Worm (Caenorhabditis elegans): ENCODE data around the gene Y66D12A.16.

Y66D12A.16 gene

ce11 chrIII:11510826-11511225 lies 12.5 kb upstream of the Y66D12A.16 start:
- TF ChIP-seq crh-2 (tag; optimal IDR thresholded peaks at IDR 0.05), result no peak
- TF ChIP-seq sem-4 (tag; optimal IDR thresholded peaks at IDR 0.05), result no peak
- TF ChIP-seq ztf-4 (tag; optimal IDR thresholded peaks at IDR 0.05), result no peak
- TF ChIP-seq nhr-12 (tag; optimal IDR thresholded peaks at IDR 0.05), result no peak
- TF ChIP-seq ztf-11 (tag; optimal IDR thresholded peaks at IDR 0.05), result no peak
- TF ChIP-seq mdl-1 (tag; optimal IDR thresholded peaks at IDR 0.05), result no peak
- no peak for TF ChIP-seq dmd-4 (tag; optimal IDR thresholded peaks at IDR 0.05)
- no peak for TF ChIP-seq ZK546.5 (tag; optimal IDR thresholded peaks at IDR 0.05)
- no peak for TF ChIP-seq unc-55 (GFP tag; optimal IDR thresholded peaks at IDR 0.05)
- no peak for TF ChIP-seq elt-3 (tag; optimal IDR thresholded peaks at IDR 0.05)
- TF ChIP-seq nhr-6 (tag; optimal IDR thresholded peaks at IDR 0.05), result no peak
- TF ChIP-seq nhr-11 (tag; optimal IDR thresholded peaks at IDR 0.05), result no peak

- TF ChIP-seq F13H6.1 (tag; optimal IDR thresholded peaks at IDR 0.05) (no peak), unc-55 (GFP tag; optimal IDR thresholded peaks at IDR 0.05) (no peak), nhr-129 (tag; optimal IDR thresholded peaks at IDR 0.05) (no peak), sem-4 (tag; optimal IDR thresholded peaks at IDR 0.05) (no peak), blmp-1 (tag; optimal IDR thresholded peaks at IDR 0.05; ENCODE audit: insufficient read depth) (no peak), unc-62 (GFP tag; optimal IDR thresholded peaks at IDR 0.05) (no peak), lsy-2 (tag; optimal IDR thresholded peaks at IDR 0.05) (no peak)
These were observed 719 bp downstream of the Y66D12A.16 start for ce11 chrIII:11524073-11524472.

- TF ChIP-seq C34F6.9 (tag; optimal IDR thresholded peaks at IDR 0.05), result peak; percentile 5
- peak in 1 of 2 experiments; percentile 42 for TF ChIP-seq lsy-2 (tag; optimal IDR thresholded peaks at IDR 0.05)
- no peak for TF ChIP-seq ama-1 (optimal IDR thresholded peaks at IDR 0.05)
- TF ChIP-seq unc-55 (GFP tag; optimal IDR thresholded peaks at IDR 0.05), result peak; percentile 48
- peak; percentile 54 for TF ChIP-seq gmeb-1 (tag; optimal IDR thresholded peaks at IDR 0.05)
These were observed 3.0 kb downstream of the Y66D12A.16 start, which contains the start of gene xpb-1 for ce11 chrIII:11526396-11526795. xpb-1 (plus strand) TSS chrIII:11526657.

- TF ChIP-seq skn-1 (tag; optimal IDR thresholded peaks at IDR 0.05) (no peak), ztf-1 (GFP tag; conservative IDR thresholded peaks at IDR 0.05) (no peak), lin-13 (GFP tag; optimal IDR thresholded peaks at IDR 0.05) (no peak), blmp-1 (tag; optimal IDR thresholded peaks at IDR 0.05; ENCODE audit: insufficient read depth) (no peak), nhr-23 (tag; optimal IDR thresholded peaks at IDR 0.05) (no peak), egl-27 (tag; optimal IDR thresholded peaks at IDR 0.05) (no peak), ama-1 (optimal IDR thresholded peaks at IDR 0.05) (no peak), nhr-10 (tag; optimal IDR thresholded peaks at IDR 0.05) (no peak), aly-2 (tag; optimal IDR thresholded peaks at IDR 0.05) (no peak), zag-1 (tag; optimal IDR thresholded peaks at IDR 0.05) (no peak), nhr-11 (tag; optimal IDR thresholded peaks at IDR 0.05) (no peak), snpc-4 (tag; optimal IDR thresholded peaks at IDR 0.05) (no peak), nhr-25 (tag; optimal IDR thresholded peaks at IDR 0.05) (no peak), unc-39 (tag; optimal IDR thresholded peaks at IDR 0.05) (no peak)
These were observed 11.3 kb downstream of the Y66D12A.16 start, which contains the start of gene nrps-1 for ce11 chrIII:11534624-11535079. nrps-1 (plus strand) TSS chrIII:11534674.

- TF ChIP-seq Y55F3AM.14 (GFP tag; optimal IDR thresholded peaks at IDR 0.05), result no peak
- no peak for TF ChIP-seq skn-1 (tag; optimal IDR thresholded peaks at IDR 0.05)
- no peak for TF ChIP-seq egl-27 (tag; optimal IDR thresholded peaks at IDR 0.05)
- TF ChIP-seq nhr-23 (tag; optimal IDR thresholded peaks at IDR 0.05), result no peak
- TF ChIP-seq lsy-2 (tag; optimal IDR thresholded peaks at IDR 0.05), result no peak
- TF ChIP-seq nhr-10 (tag; optimal IDR thresholded peaks at IDR 0.05), result no peak
- no peak for TF ChIP-seq fos-1 (tag; optimal IDR thresholded peaks at IDR 0.05)
- TF ChIP-seq sma-3 (GFP tag; optimal IDR thresholded peaks at IDR 0.05), result no peak
- TF ChIP-seq lin-13 (GFP tag; optimal IDR thresholded peaks at IDR 0.05), result no peak
- no peak for TF ChIP-seq ztf-4 (tag; optimal IDR thresholded peaks at IDR 0.05)
- TF ChIP-seq lin-39 (tag; optimal IDR thresholded peaks at IDR 0.05), result no peak
- TF ChIP-seq ztf-1 (GFP tag; conservative IDR thresholded peaks at IDR 0.05), result no peak
- TF ChIP-seq ZK546.5 (tag; optimal IDR thresholded peaks at IDR 0.05), result no peak
- no peak for TF ChIP-seq sma-9 (GFP tag; optimal IDR thresholded peaks at IDR 0.05)
- TF ChIP-seq sma-9 (tag; optimal IDR thresholded peaks at IDR 0.05), result no peak
These were observed 12.1 kb downstream of the Y66D12A.16 start for ce11 chrIII:11535453-11535852.
